Fruit fly (Drosophila melanogaster): ENCODE data around the gene CG1578.

Gene CG1578

DNA sequence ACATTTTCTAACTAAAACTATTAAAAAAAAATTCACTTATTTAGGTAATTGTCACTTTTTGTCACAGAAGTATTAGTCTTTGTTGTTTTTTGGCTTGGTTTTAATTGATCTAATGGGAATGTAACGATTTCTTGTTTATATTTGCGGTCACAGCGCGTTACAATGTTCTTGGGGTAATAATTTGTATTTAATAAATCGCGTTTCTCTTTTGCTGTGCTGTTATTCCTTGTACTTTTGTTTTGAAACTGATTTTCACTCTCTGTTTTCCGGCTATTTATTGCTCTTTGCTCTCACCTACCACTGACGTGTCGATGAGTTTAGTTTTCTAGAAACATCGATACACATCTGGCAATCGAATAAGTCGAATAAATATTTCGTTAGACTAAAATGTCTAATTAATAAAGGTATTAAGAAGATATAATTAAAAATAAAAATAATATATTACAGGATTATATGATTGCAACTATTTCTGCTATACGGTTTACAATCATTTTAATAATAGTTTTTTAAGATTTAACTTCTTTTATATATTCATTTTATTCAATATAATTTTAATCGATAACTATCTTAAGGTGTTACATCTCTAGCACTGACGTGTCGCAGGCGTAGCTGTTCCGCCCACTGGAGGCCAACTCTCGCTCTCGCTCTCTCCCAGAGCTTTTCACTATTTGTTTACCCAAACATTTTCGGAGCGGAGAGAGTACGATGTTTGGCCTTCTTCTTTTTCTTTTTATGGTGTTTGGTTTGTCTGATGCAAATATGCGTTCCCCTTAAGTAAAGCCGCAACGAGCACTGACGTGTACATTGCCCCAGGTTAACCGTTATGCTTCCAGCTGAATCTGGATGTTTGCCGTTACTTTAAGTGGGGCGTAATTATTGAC is 9.2 kb downstream of the CG1578 start, which contains the start of gene Hsc70-3 (continued):
- TF ChIP-seq trem (tag; optimal IDR thresholded peaks at IDR 0.05) = peak; percentile 29
- TF ChIP-seq Atf-2 (GFP tag; optimal IDR thresholded peaks at IDR 0.05) = no peak
- peak; percentile 77 for TF ChIP-seq CG17359 (tag; optimal IDR thresholded peaks at IDR 0.05)
- TF ChIP-seq NC2α (GFP tag; optimal IDR thresholded peaks at IDR 0.05) = no peak
- TF ChIP-seq nmo (GFP tag; optimal IDR thresholded peaks at IDR 0.05) = peak; percentile 53
- TF ChIP-seq Sry-β (GFP tag; optimal IDR thresholded peaks at IDR 0.05) = no peak
- no peak for TF ChIP-seq CG12744 (GFP tag; optimal IDR thresholded peaks at IDR 0.05)
- TF ChIP-seq Side (GFP tag; optimal IDR thresholded peaks at IDR 0.05) = peak; percentile 40
- peak; percentile 53 for TF ChIP-seq CG2678 (tag; optimal IDR thresholded peaks at IDR 0.05)
- TF ChIP-seq Ptx1 (GFP tag; IDR thresholded peaks at IDR 0.05) = 0 out of 2 replicates have a peak, but pooled peaks have one; percentile 8
- peak; percentile 54 for TF ChIP-seq CG12391 (tag; optimal IDR thresholded peaks at IDR 0.05)
- TF ChIP-seq schlank (tag; optimal IDR thresholded peaks at IDR 0.05) = no peak
- peak; percentile 5 for TF ChIP-seq Spps (tag; optimal IDR thresholded peaks at IDR 0.05)

DNA sequence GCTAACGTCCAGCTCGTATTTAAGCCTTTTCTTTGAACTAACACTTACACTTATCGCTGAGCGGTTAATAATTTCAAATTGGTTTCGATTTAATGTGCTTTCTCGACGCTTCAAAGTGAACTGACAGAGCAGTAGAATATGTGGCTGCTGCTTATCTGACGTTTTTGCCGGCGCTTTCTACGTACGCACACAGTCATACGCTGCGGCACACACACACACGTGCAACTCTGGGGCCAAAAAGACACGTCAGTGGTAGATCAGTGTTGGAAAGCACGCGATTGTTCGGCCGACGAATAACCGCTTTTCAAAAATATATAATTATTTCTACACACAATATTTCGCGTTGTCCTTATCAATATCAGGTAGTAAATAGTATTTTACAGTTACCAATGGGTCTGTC is 10.2 kb downstream of the CG1578 start:
- peak; percentile 67; the same call in 2 of the 3 replicates for TF ChIP-seq ci (GFP tag; IDR thresholded peaks at IDR 0.05)
- TF ChIP-seq H2.0 (GFP tag; IDR thresholded peaks at IDR 0.05) = no peak
- TF ChIP-seq zen (tag; optimal IDR thresholded peaks at IDR 0.05) = no peak
- TF ChIP-seq CG1603 (tag; optimal IDR thresholded peaks at IDR 0.05) = peak; percentile 42
- peak; percentile 33 for TF ChIP-seq lbe (GFP tag; optimal IDR thresholded peaks at IDR 0.05)
- TF ChIP-seq chinmo (GFP tag; IDR thresholded peaks at IDR 0.05; ENCODE audit: partially characterized antibody) = peak; percentile 76; the same call in 1 of the 4 replicates
- TF ChIP-seq CG2120 (GFP tag; optimal IDR thresholded peaks at IDR 0.05) = peak; percentile 43
- TF ChIP-seq Lhr (GFP tag; optimal IDR thresholded peaks at IDR 0.05) = peak; percentile 8
- TF ChIP-seq Ptx1 (GFP tag; IDR thresholded peaks at IDR 0.05) = 0 out of 2 replicates have a peak, but pooled peaks have one; percentile 14
- TF ChIP-seq kay (GFP tag; optimal IDR thresholded peaks at IDR 0.05) = no peak
- no peak for TF ChIP-seq CG1529 (GFP tag; optimal IDR thresholded peaks at IDR 0.05)
- TF ChIP-seq CG4360 (GFP tag; IDR thresholded peaks at IDR 0.05) = no peak
- TF ChIP-seq Vsx1 (GFP tag; optimal IDR thresholded peaks at IDR 0.05) = no peak
- no peak for TF ChIP-seq Dfd (GFP tag; optimal IDR thresholded peaks at IDR 0.05)
- TF ChIP-seq MBD-R2 (GFP tag; IDR thresholded peaks at IDR 0.05) = no peak; the same call in 1 of the 2 replicates
- no peak for TF ChIP-seq ab (GFP tag; optimal IDR thresholded peaks at IDR 0.05)
- peak; percentile 42; the same call in 1 of the 3 replicates for TF ChIP-seq CG6175 (GFP tag; IDR thresholded peaks at IDR 0.05)
- TF ChIP-seq CG7786 (GFP tag; optimal IDR thresholded peaks at IDR 0.05) = peak; percentile 5
- no peak for TF ChIP-seq CG33557 (GFP tag; optimal IDR thresholded peaks at IDR 0.05)
- TF ChIP-seq sim (GFP tag; IDR thresholded peaks at IDR 0.05) = no peak
- TF ChIP-seq Hey (tag; optimal IDR thresholded peaks at IDR 0.05) = peak; percentile 19
- TF ChIP-seq CG10979 (tag; optimal IDR thresholded peaks at IDR 0.05) = no peak
- TF ChIP-seq CG14710 (tag; optimal IDR thresholded peaks at IDR 0.05) = peak; percentile 15
- no peak for TF ChIP-seq unc-4 (GFP tag; IDR thresholded peaks at IDR 0.05; ENCODE audit: partially characterized antibody)
- TF ChIP-seq CG2889 (GFP tag; IDR thresholded peaks at IDR 0.05) = no peak
- peak; percentile 17 for TF ChIP-seq Fer1 (GFP tag; optimal IDR thresholded peaks at IDR 0.05)
- TF ChIP-seq lab (GFP tag; optimal IDR thresholded peaks at IDR 0.05) = peak; percentile 48
- no peak for TF ChIP-seq slp2 (GFP tag; optimal IDR thresholded peaks at IDR 0.05)
- TF ChIP-seq insv (GFP tag; optimal IDR thresholded peaks at IDR 0.05) = no peak
- no peak for TF ChIP-seq grn (GFP tag; optimal IDR thresholded peaks at IDR 0.05)
- no peak for TF ChIP-seq sd (tag; optimal IDR thresholded peaks at IDR 0.05)
- no peak for TF ChIP-seq CG4820 (GFP tag; optimal IDR thresholded peaks at IDR 0.05)
- TF ChIP-seq Rfx (GFP tag; IDR thresholded peaks at IDR 0.05) = peak; percentile 38; the same call in 1 of the 2 replicates
- TF ChIP-seq Jarid2 (GFP tag; optimal IDR thresholded peaks at IDR 0.05) = no peak
- TF ChIP-seq MESR4 (GFP tag; optimal IDR thresholded peaks at IDR 0.05) = peak; percentile 48

All from whole organism, embryonic.